Fruit fly (Drosophila melanogaster) whole organism, prepupa: ENCODE data around the gene CG17597.

Source experiments
- Blimp-1 ChIP-seq: fragments of 200-800 bp; sonication (Bioruptor generic); optimal IDR thresholded peaks from 3 replicates; lab custom pipeline; 2017; ENCODE audit warnings: missing biosample characterization, missing genetic modification characterization, mild to moderate bottlenecking, moderate library complexity, missing genetic modification reagents
- CG11294 ChIP-seq: fragments of 200-800 bp; sonication (Bioruptor generic); IDR thresholded peaks from 2 replicates; pipeline ENCODE4 v1.3.6; 2022; ENCODE audit warnings: missing biosample characterization, missing genetic modification characterization
- CG15336 ChIP-seq: fragments of 200-800 bp; sonication (Bioruptor generic); IDR thresholded peaks from 2 replicates; pipeline ENCODE4 v1.3.6; 2022; ENCODE audit warnings: missing biosample characterization, missing genetic modification characterization
- CG1621 ChIP-seq: fragments of 200-800 bp; sonication (Bioruptor generic); optimal IDR thresholded peaks from 3 replicates; lab custom pipeline; 2018; ENCODE audit warnings: missing biosample characterization, mild to moderate bottlenecking, missing genetic modification characterization
- CG3032 ChIP-seq: fragments of 200-800 bp; optimal IDR thresholded peaks from 2 replicates; lab custom pipeline; 2019; ENCODE audit warnings: missing biosample characterization, mild to moderate bottlenecking, missing genetic modification characterization, moderate library complexity
- CG32006 ChIP-seq: fragments of 200-800 bp; sonication (Bioruptor generic); optimal IDR thresholded peaks from 3 replicates; lab custom pipeline; 2017; ENCODE audit warnings: missing biosample characterization, mild to moderate bottlenecking, missing genetic modification characterization
- CG3919 ChIP-seq: fragments of 200-800 bp; sonication (Bioruptor generic); optimal IDR thresholded peaks from 3 replicates; lab custom pipeline; 2016; ENCODE audit warnings: missing biosample characterization, missing genetic modification characterization
- CG6163 ChIP-seq: fragments of 200-800 bp; sonication (Bioruptor generic); IDR thresholded peaks from 3 replicates; pipeline ENCODE4 v1.3.6; 2022; ENCODE audit warnings: missing biosample characterization, missing genetic modification characterization
- CG6276 ChIP-seq: fragments of 200-800 bp; sonication (Bioruptor generic); optimal IDR thresholded peaks from 2 replicates; lab custom pipeline; 2017; ENCODE audit warnings: missing biosample characterization, mild to moderate bottlenecking, missing genetic modification characterization
- CG6854 ChIP-seq: fragments of 200-800 bp; sonication (Bioruptor generic); optimal IDR thresholded peaks from 2 replicates; lab custom pipeline; 2017; ENCODE audit warnings: missing biosample characterization, mild to moderate bottlenecking, missing genetic modification characterization
- CG7368 ChIP-seq: fragments of 200-800 bp; sonication (Bioruptor generic); optimal IDR thresholded peaks from 3 replicates; lab custom pipeline; 2016; ENCODE audit warnings: missing biosample characterization, missing genetic modification characterization
- CG8119 ChIP-seq: fragments of 200-800 bp; sonication (Bioruptor generic); IDR thresholded peaks from 3 replicates; pipeline ENCODE4 v1.3.6; 2022; ENCODE audit warnings: missing biosample characterization, missing genetic modification characterization
- CG8319 ChIP-seq: fragments of 200-800 bp; sonication (Bioruptor generic); optimal IDR thresholded peaks from 3 replicates; lab custom pipeline; 2016; ENCODE audit warnings: missing biosample characterization, missing genetic modification characterization
- Eip75B ChIP-seq: fragments of 200-800 bp; sonication (Bioruptor generic); optimal IDR thresholded peaks from 3 replicates; lab custom pipeline; 2016; ENCODE audit warnings: missing biosample characterization, missing genetic modification characterization
- Eip78C ChIP-seq: fragments of 200-800 bp; sonication (Bioruptor generic); peaks from one replicate; lab custom pipeline; 2016; ENCODE audit warnings: missing biosample characterization, missing genetic modification characterization
- Eip93F ChIP-seq: fragments of 200-800 bp; sonication (Bioruptor generic); optimal IDR thresholded peaks from 2 replicates; lab custom pipeline; 2016; ENCODE audit warnings: missing biosample characterization, mild to moderate bottlenecking, missing genetic modification characterization
- Ets96B ChIP-seq: fragments of 200-800 bp; optimal IDR thresholded peaks from 2 replicates; lab custom pipeline; 2019; ENCODE audit warnings: missing biosample characterization, mild to moderate bottlenecking, missing genetic modification characterization, moderate library complexity
- Hr4 ChIP-seq: fragments of 200-800 bp; sonication (Bioruptor generic); optimal IDR thresholded peaks from 3 replicates; lab custom pipeline; 2016; ENCODE audit warnings: missing biosample characterization, missing genetic modification characterization
- Lpt ChIP-seq: fragments of 200-800 bp; sonication (Bioruptor generic); optimal IDR thresholded peaks from 3 replicates; lab custom pipeline; 2016; ENCODE audit warnings: missing biosample characterization, missing genetic modification characterization
- Sox102F ChIP-seq: fragments of 200-800 bp; sonication (Bioruptor generic); optimal IDR thresholded peaks from 2 replicates; lab custom pipeline; 2016; ENCODE audit warnings: missing biosample characterization, mild to moderate bottlenecking, missing genetic modification characterization
- Sox14 ChIP-seq: fragments of 200-800 bp; sonication (Bioruptor generic); optimal IDR thresholded peaks from 3 replicates; lab custom pipeline; 2016; ENCODE audit warnings: missing biosample characterization, missing genetic modification characterization
- Sox15 ChIP-seq: fragments of 200-800 bp; sonication (Bioruptor generic); optimal IDR thresholded peaks from 3 replicates; lab custom pipeline; 2016; ENCODE audit warnings: missing biosample characterization, missing genetic modification characterization
- achi ChIP-seq: fragments of 200-800 bp; sonication (Bioruptor generic); optimal IDR thresholded peaks from 3 replicates; lab custom pipeline; 2016; ENCODE audit warnings: missing biosample characterization, missing genetic modification characterization
- cyc ChIP-seq: fragments of 200-800 bp; sonication (Bioruptor generic); optimal IDR thresholded peaks from 3 replicates; lab custom pipeline; 2016; ENCODE audit warnings: missing biosample characterization, missing genetic modification characterization
- dsx ChIP-seq: fragments of 200-800 bp; optimal IDR thresholded peaks from 3 replicates; lab custom pipeline; 2019; ENCODE audit warnings: missing biosample characterization, mild to moderate bottlenecking, missing genetic modification characterization, moderate library complexity; ENCODE audit not compliant: poor library complexity, severe bottlenecking
- eg ChIP-seq: fragments of 200-800 bp; sonication (Bioruptor generic); IDR thresholded peaks from 3 replicates; pipeline ENCODE4 v1.3.6; 2022; ENCODE audit warnings: missing biosample characterization, missing genetic modification characterization
- esn ChIP-seq: fragments of 200-800 bp; sonication (Bioruptor generic); optimal IDR thresholded peaks from 2 replicates; lab custom pipeline; 2016; ENCODE audit warnings: missing biosample characterization, mild to moderate bottlenecking, missing genetic modification characterization, moderate library complexity
- fd59A ChIP-seq: fragments of 200-800 bp; sonication (Bioruptor generic); optimal IDR thresholded peaks from 2 replicates; lab custom pipeline; 2017; ENCODE audit warnings: missing biosample characterization, mild to moderate bottlenecking, missing genetic modification characterization, missing genetic modification reagents
- fd85E ChIP-seq: fragments of 200-800 bp; sonication (Bioruptor generic); optimal IDR thresholded peaks from 3 replicates; lab custom pipeline; 2016; ENCODE audit warnings: missing biosample characterization, missing genetic modification characterization
- lz ChIP-seq: fragments of 200-800 bp; sonication (Bioruptor generic); optimal IDR thresholded peaks from 3 replicates; lab custom pipeline; 2016; ENCODE audit warnings: missing biosample characterization, missing genetic modification characterization
- ss ChIP-seq, 2 experiments: fragments of 200-800 bp; sonication (Bioruptor generic); optimal IDR thresholded peaks; 2 replicates in 1 of 2; 3 replicates in 1 of 2; lab custom pipeline; 2017 to 2018; ENCODE audit warnings: mild to moderate bottlenecking in 2 of 2, missing biosample characterization in 2 of 2, missing genetic modification characterization in 2 of 2, moderate library complexity in 1 of 2
- svp ChIP-seq: fragments of 200-800 bp; sonication (Bioruptor generic); peaks from one replicate; lab custom pipeline; 2016; ENCODE audit warnings: missing biosample characterization, missing genetic modification characterization
- topi ChIP-seq: fragments of 200-800 bp; sonication (Bioruptor generic); optimal IDR thresholded peaks from 3 replicates; lab custom pipeline; 2016; ENCODE audit warnings: missing biosample characterization, missing genetic modification characterization
- vri ChIP-seq: fragments of 200-800 bp; sonication (Bioruptor generic); optimal IDR thresholded peaks from 3 replicates; lab custom pipeline; 2016; ENCODE audit warnings: missing biosample characterization, mild to moderate bottlenecking, missing genetic modification characterization

Gene CG17597

dm6 chr2L:18839143-18839872 lies 8.4 kb upstream of the CG17597 start, which contains the start of gene CG10600 (continued):
- TF ChIP-seq Ets96B (peak; percentile 24), eg (GFP tag; lab: Robert Waterston, UW) (0 out of 3 replicates have a peak, but pooled peaks have one; percentile 36), CG8319 (GFP tag; lab: Kevin White, UChicago) (peak; percentile 53), fd85E (peak; percentile 56), fd59A (GFP tag; lab: Kevin White, UChicago) (peak; percentile 37), cyc (peak; percentile 85), CG8119 (GFP tag; lab: Robert Waterston, UW) (0 out of 3 replicates have a peak, but pooled peaks have one; percentile 15), Sox14 (peak; percentile 89), CG3032 (tag; lab: Kevin White, UChicago) (peak; percentile 50), Lpt (GFP tag; lab: Kevin White, UChicago) (no peak)

- TF ChIP-seq svp, result peak; percentile 61
- TF ChIP-seq Hr4 (GFP tag; lab: Kevin White, UChicago), result no peak
- TF ChIP-seq, all 60 proteins: peak for 1
These were observed 3.6 kb upstream of the CG17597 start for dm6 chr2L:18834525-18834924.

- TF ChIP-seq svp (peak; percentile 53), CG6276 (GFP tag; lab: Kevin White, UChicago) (no peak)
- TF ChIP-seq, all 60 proteins: peak for 1
These were observed 4.4 kb downstream of the CG17597 start, which contains the start of gene Ugt36E1 for dm6 chr2L:18826496-18827008. Gene Ugt36E1, plus strand, starts transcription at chr2L:18826770.

dm6 chr2L:18823243-18823803 lies 7.6 kb downstream of the CG17597 start, which contains the start of gene Ugt36D1:
Gene Ugt36D1, plus strand, starts transcription at chr2L:18823548.
- TF ChIP-seq achi (GFP tag; lab: Kevin White, UChicago) (no peak), vri (GFP tag; lab: Kevin White, UChicago) (peak; percentile 82), Sox102F (peak; percentile 4), Eip93F (GFP tag; lab: Kevin White, UChicago) (peak; percentile 55), CG11294 (GFP tag; lab: Robert Waterston, UW) (no peak), Hr4 (GFP tag; lab: Kevin White, UChicago) (peak; percentile 14), fd85E (no peak), CG15336 (GFP tag; lab: Robert Waterston, UW) (peak; percentile 37; the same call in 1 of the 2 replicates), CG3919 (GFP tag; lab: Kevin White, UChicago) (peak; percentile 19), lz (GFP tag; lab: Kevin White, UChicago) (peak; percentile 7), CG6854 (GFP tag; lab: Kevin White, UChicago) (peak; percentile 76), Eip78C (GFP tag; lab: Kevin White, UChicago) (peak; percentile 41), CG6163 (GFP tag; lab: Robert Waterston, UW) (peak; percentile 50; the same call in 2 of the 3 replicates), ss (GFP tag; optimal IDR thresholded peaks at IDR 0.05; lab: Kevin White, UChicago) (no peak), CG32006 (GFP tag; lab: Kevin White, UChicago) (no peak), Eip75B (GFP tag; lab: Kevin White, UChicago) (peak; percentile 13), CG7368 (GFP tag; lab: Kevin White, UChicago) (no peak), Blimp-1 (GFP tag; lab: Kevin White, UChicago) (peak; percentile 92), topi (GFP tag; lab: Kevin White, UChicago) (peak; percentile 30), esn (GFP tag; lab: Kevin White, UChicago) (peak; percentile 22), Sox15 (no peak), dsx (peak; percentile 11), CG1621 (tag; lab: Kevin White, UChicago) (peak; percentile 25), svp (peak; percentile 82)
